Worm (Caenorhabditis elegans) whole organism, young adult: Measurements from ENCODE around the gene F14H8.2.

Experiments used
- B0336.3 ChIP-seq: fragments of 200-800 bp; sonication (Bioruptor generic); IDR thresholded peaks from 2 replicates; pipeline ENCODE4 v1.3.6; 2022; ENCODE audit warnings: missing genetic modification characterization, missing compliant biosample characterization
- F10E7.11 ChIP-seq: sonication (generic microtip); optimal IDR thresholded peaks from 2 replicates; lab custom pipeline; 2017; ENCODE audit warnings: mild to moderate bottlenecking, missing genetic modification characterization, moderate library complexity, missing compliant biosample characterization
- F22D6.2 ChIP-seq: sonication (generic microtip); optimal IDR thresholded peaks from 2 replicates; lab custom pipeline; 2016; ENCODE audit warnings: mild to moderate bottlenecking, missing genetic modification characterization, missing compliant biosample characterization
- F39B2.1 ChIP-seq: fragments of 200-800 bp; sonication (Bioruptor generic); IDR thresholded peaks from 2 replicates; pipeline ENCODE4 v1.3.6; 2022; ENCODE audit warnings: missing genetic modification reagents, missing genetic modification characterization, missing compliant biosample characterization
- F49E8.2 ChIP-seq: sonication (generic microtip); optimal IDR thresholded peaks from 3 replicates; lab custom pipeline; 2017; ENCODE audit warnings: missing genetic modification characterization, mild to moderate bottlenecking, missing compliant biosample characterization, antibody characterized with exemption, moderate library complexity; ENCODE audit not compliant: insufficient read depth
- F52B5.7 ChIP-seq: sonication (generic microtip); optimal IDR thresholded peaks from 2 replicates; lab custom pipeline; 2016; ENCODE audit warnings: mild to moderate bottlenecking, missing genetic modification characterization, missing compliant biosample characterization
- Y53G8AR.9 ChIP-seq: fragments of 200-800 bp; sonication (Bioruptor generic); conservative IDR thresholded peaks from 2 replicates; pipeline ENCODE4 v1.3.6; 2022; ENCODE audit warnings: missing genetic modification reagents, missing genetic modification characterization, missing compliant biosample characterization
- Y67H2A.10 ChIP-seq: fragments of 200-800 bp; sonication (Bioruptor generic); conservative IDR thresholded peaks from 2 replicates; pipeline ENCODE4 v1.3.6; 2022; ENCODE audit warnings: missing genetic modification reagents, missing genetic modification characterization, missing compliant biosample characterization
- ZK185.1 ChIP-seq: sonication (generic microtip); optimal IDR thresholded peaks from 2 replicates; lab custom pipeline; 2016; ENCODE audit warnings: mild to moderate bottlenecking, missing genetic modification characterization, missing compliant biosample characterization; ENCODE audit not compliant: poor library complexity, severe bottlenecking
- athp-1 ChIP-seq: sonication (generic microtip); optimal IDR thresholded peaks from 2 replicates; lab custom pipeline; 2017; ENCODE audit warnings: mild to moderate bottlenecking, missing genetic modification characterization, missing compliant biosample characterization
- attf-3 ChIP-seq: fragments of 200-800 bp; sonication (Bioruptor generic); conservative IDR thresholded peaks from 2 replicates; pipeline ENCODE4 v1.3.6; 2022; ENCODE audit warnings: missing genetic modification reagents, missing genetic modification characterization, missing compliant biosample characterization
- cebp-1 ChIP-seq, 2 experiments: fragments of 200-800 bp in 1 of 2; sonication (Bioruptor generic) in 1 of 2; sonication (generic microtip) in 1 of 2; IDR thresholded peaks in 1 of 2; optimal IDR thresholded peaks in 1 of 2; 2 replicates each; pipeline versions ENCODE4 v1.3.6 to Lab custom; 2017 to 2022; ENCODE audit warnings: missing compliant biosample characterization in 2 of 2, missing genetic modification characterization in 2 of 2, mild to moderate bottlenecking in 1 of 2, missing genetic modification reagents in 1 of 2, moderate library complexity in 1 of 2
- cebp-2 ChIP-seq: fragments of 200-800 bp; sonication (Bioruptor generic); IDR thresholded peaks from 2 replicates; pipeline ENCODE4 v1.3.6; 2022; ENCODE audit warnings: missing genetic modification characterization, missing compliant biosample characterization
- ceh-100 ChIP-seq: fragments of 200-800 bp; sonication (Bioruptor generic); IDR thresholded peaks from 2 replicates; pipeline ENCODE4 v1.3.6; 2022; ENCODE audit warnings: missing genetic modification reagents, missing genetic modification characterization, missing compliant biosample characterization
- ceh-27 ChIP-seq: fragments of 200-800 bp; sonication (Bioruptor generic); optimal IDR thresholded peaks from 2 replicates; lab custom pipeline; 2018; ENCODE audit warnings: mild to moderate bottlenecking, missing genetic modification characterization, moderate library complexity, missing compliant biosample characterization
- chd-7 ChIP-seq: sonication (generic microtip); optimal IDR thresholded peaks from 2 replicates; lab custom pipeline; 2016; ENCODE audit warnings: mild to moderate bottlenecking, missing genetic modification characterization, moderate library complexity, missing compliant biosample characterization
- dox-1 ChIP-seq: fragments of 200-800 bp; sonication (Bioruptor generic); IDR thresholded peaks from 2 replicates; pipeline ENCODE4 v1.3.6; 2022; ENCODE audit warnings: missing genetic modification reagents, missing genetic modification characterization, missing compliant biosample characterization
- dpl-1 ChIP-seq: fragments of 150-350 bp; optimal IDR thresholded peaks from 2 replicates; lab custom pipeline; 2014; ENCODE audit warnings: missing biosample characterization, missing genetic modification reagents, missing genetic modification characterization
- efl-1 ChIP-seq: fragments of 150-350 bp; optimal IDR thresholded peaks from 2 replicates; lab custom pipeline; 2014; ENCODE audit warnings: missing biosample characterization, missing genetic modification reagents, missing genetic modification characterization
- egl-18 ChIP-seq: fragments of 200-800 bp; sonication (Bioruptor generic); IDR thresholded peaks from 2 replicates; pipeline ENCODE4 v1.3.6; 2022; ENCODE audit warnings: missing genetic modification reagents, missing genetic modification characterization, missing compliant biosample characterization
- egl-44 ChIP-seq: fragments of 200-800 bp; sonication (Bioruptor generic); IDR thresholded peaks from 2 replicates; pipeline ENCODE4 v1.3.6; 2022; ENCODE audit warnings: missing genetic modification reagents, missing genetic modification characterization, missing compliant biosample characterization
- fkh-3 ChIP-seq: sonication (generic microtip); optimal IDR thresholded peaks from 2 replicates; lab custom pipeline; 2016; ENCODE audit warnings: mild to moderate bottlenecking, missing genetic modification characterization, missing compliant biosample characterization
- him-1 ChIP-seq: sonication (generic microtip); optimal IDR thresholded peaks from 2 replicates; lab custom pipeline; 2016; ENCODE audit warnings: missing genotype, missing genetic modification reagents, missing genetic modification characterization, missing compliant biosample characterization
- hlh-12 ChIP-seq: sonication (generic microtip); optimal IDR thresholded peaks from 2 replicates; lab custom pipeline; 2016; ENCODE audit warnings: missing genetic modification characterization, missing compliant biosample characterization
- hmg-1.2 ChIP-seq: fragments of 200-800 bp; sonication (Bioruptor generic); IDR thresholded peaks from 2 replicates; pipeline ENCODE4 v1.3.6; 2022; ENCODE audit warnings: missing genetic modification reagents, missing genetic modification characterization, missing compliant biosample characterization
- lin-35 ChIP-seq, 3 experiments: fragments of 150-350 bp in 2 of 3; sonication (generic microtip) in 1 of 3; optimal IDR thresholded peaks; 2 replicates each; lab custom pipeline; 2014 to 2018; ENCODE audit warnings: missing biosample characterization in 3 of 3, missing genetic modification characterization in 3 of 3, missing genetic modification reagents in 3 of 3
- lin-40 ChIP-seq: sonication (generic microtip); optimal IDR thresholded peaks from 2 replicates; lab custom pipeline; 2016; ENCODE audit warnings: missing genetic modification characterization, mild to moderate bottlenecking, missing compliant biosample characterization, missing genotype, missing genetic modification reagents
- madf-10 ChIP-seq: sonication (generic microtip); optimal IDR thresholded peaks from 2 replicates; lab custom pipeline; 2016; ENCODE audit warnings: mild to moderate bottlenecking, missing genetic modification characterization, missing compliant biosample characterization
- madf-3 ChIP-seq: fragments of 200-800 bp; sonication (Bioruptor generic); IDR thresholded peaks from 2 replicates; pipeline ENCODE4 v1.3.6; 2022; ENCODE audit warnings: missing genetic modification reagents, missing genetic modification characterization, missing compliant biosample characterization
- mel-28 ChIP-seq: sonication (generic microtip); optimal IDR thresholded peaks from 2 replicates; lab custom pipeline; 2016; ENCODE audit warnings: borderline replicate concordance, mild to moderate bottlenecking, missing genetic modification characterization, missing compliant biosample characterization
- nfyb-1 ChIP-seq: fragments of 200-800 bp; sonication (Bioruptor generic); IDR thresholded peaks from 2 replicates; pipeline ENCODE4 v1.3.6; 2022; ENCODE audit warnings: missing genetic modification reagents, missing genetic modification characterization, missing compliant biosample characterization
- nhr-179 ChIP-seq: sonication (generic microtip); optimal IDR thresholded peaks from 2 replicates; lab custom pipeline; 2016; ENCODE audit warnings: mild to moderate bottlenecking, missing genetic modification characterization, missing compliant biosample characterization
- nhr-80 ChIP-seq: sonication (generic microtip); optimal IDR thresholded peaks from 2 replicates; lab custom pipeline; 2016; ENCODE audit warnings: missing genetic modification characterization, missing compliant biosample characterization
- nhr-90 ChIP-seq: sonication (generic microtip); optimal IDR thresholded peaks from 2 replicates; lab custom pipeline; 2016; ENCODE audit warnings: missing genotype, mild to moderate bottlenecking, missing genetic modification characterization, missing compliant biosample characterization
- pbrm-1 ChIP-seq: fragments of 200-800 bp; sonication (Bioruptor generic); IDR thresholded peaks from 2 replicates; pipeline ENCODE4 v1.3.6; 2022; ENCODE audit warnings: missing genetic modification reagents, missing genetic modification characterization, missing compliant biosample characterization
- pha-4 ChIP-seq: fragments of 150-350 bp; sonication (generic microtip); optimal IDR thresholded peaks from 2 replicates; lab custom pipeline; 2014; ENCODE audit warnings: missing biosample characterization, missing genetic modification reagents, missing genetic modification characterization
- sdz-38 ChIP-seq: sonication (generic microtip); optimal IDR thresholded peaks from 2 replicates; lab custom pipeline; 2016; ENCODE audit warnings: missing genotype, missing genetic modification characterization, missing compliant biosample characterization
- snpc-3.4 ChIP-seq: sonication (generic microtip); optimal IDR thresholded peaks from 2 replicates; lab custom pipeline; 2017; ENCODE audit warnings: missing genetic modification characterization, mild to moderate bottlenecking, missing compliant biosample characterization, antibody characterized with exemption, moderate library complexity, missing genotype, missing genetic modification reagents
- snpc-4 ChIP-seq, 5 experiments: fragments of 150-350 bp in 1 of 5; sonication (generic microtip) in 4 of 5; optimal IDR thresholded peaks; 2 replicates each; lab custom pipeline; 2014 to 2018; ENCODE audit warnings: missing genetic modification characterization in 5 of 5, missing biosample characterization in 3 of 5, antibody characterized with exemption in 2 of 5, mild to moderate bottlenecking in 2 of 5, missing compliant biosample characterization in 2 of 5, missing genotype in 2 of 5, moderate library complexity in 2 of 5, missing genetic modification reagents in 1 of 5
- sptf-2 ChIP-seq: fragments of 200-800 bp; sonication (Bioruptor generic); optimal IDR thresholded peaks from 2 replicates; lab custom pipeline; 2018; ENCODE audit warnings: mild to moderate bottlenecking, missing genetic modification characterization, missing compliant biosample characterization
- tbp1 ChIP-seq: fragments of 200-800 bp; sonication (Bioruptor generic); optimal IDR thresholded peaks from 2 replicates; lab custom pipeline; 2018; ENCODE audit warnings: mild to moderate bottlenecking, missing genetic modification characterization, missing compliant biosample characterization
- xnd-1 ChIP-seq: sonication (generic microtip); optimal IDR thresholded peaks from 2 replicates; lab custom pipeline; 2016; ENCODE audit warnings: missing genotype, missing genetic modification reagents, missing genetic modification characterization, missing compliant biosample characterization
- ztf-18 ChIP-seq: sonication (generic microtip); optimal IDR thresholded peaks from 2 replicates; lab custom pipeline; 2016; ENCODE audit warnings: missing genotype, mild to moderate bottlenecking, missing genetic modification characterization, missing compliant biosample characterization

The F14H8.2 gene

ce11 chrV:14996236-14996635, 23.9 kb downstream of the F14H8.2 start, which contains the start of gene irld-14:
Gene irld-14 (plus strand): TSS chrV:14996536.
- TF ChIP-seq Y67H2A.10 (GFP tag; lab: Robert Waterston, UW) (no peak), nhr-90 (tag; lab: Kevin White, UChicago) (no peak), snpc-3.4 (no peak), cebp-1 (GFP tag; IDR thresholded peaks at IDR 0.05; lab: Robert Waterston, UW) (no peak), cebp-1 (tag; optimal IDR thresholded peaks at IDR 0.05; lab: Kevin White, UChicago) (no peak)

- TF ChIP-seq F10E7.11 (tag; lab: Kevin White, UChicago) (no peak), madf-3 (no peak), nhr-80 (tag; lab: Kevin White, UChicago) (peak; percentile 22), efl-1 (GFP tag; lab: Kevin White, UChicago) (no peak)
These were observed 26.5 kb downstream of the F14H8.2 start, which contains the start of gene fil-1 for ce11 chrV:14993620-14994019. Gene fil-1 (plus strand): TSS chrV:14993838.

ce11 chrV:14992627-14993117, 27.5 kb downstream of the F14H8.2 start, which contains the start of gene T01C3.3:
Gene T01C3.3 (minus strand): TSS chrV:14992677.
- no peak for TF ChIP-seq chd-7 (tag; lab: Kevin White, UChicago)
- no peak for TF ChIP-seq cebp-1 (GFP tag; IDR thresholded peaks at IDR 0.05; lab: Robert Waterston, UW)
- TF ChIP-seq cebp-1 (tag; optimal IDR thresholded peaks at IDR 0.05; lab: Kevin White, UChicago): no peak
- TF ChIP-seq nhr-179 (tag; lab: Kevin White, UChicago): no peak
- no peak for TF ChIP-seq egl-44 (GFP tag; lab: Robert Waterston, UW)
- TF ChIP-seq dox-1 (GFP tag; lab: Robert Waterston, UW): peak; percentile 57
- no peak for TF ChIP-seq him-1
- TF ChIP-seq Y53G8AR.9 (GFP tag; lab: Robert Waterston, UW): no peak
- TF ChIP-seq pha-4 (tag; lab: Kevin White, UChicago): no peak
- peak; percentile 60 for TF ChIP-seq attf-3
- 0 out of 2 replicates have a peak, but pooled peaks have one; percentile 35 for TF ChIP-seq pbrm-1 (GFP tag; lab: Robert Waterston, UW)
- no peak for TF ChIP-seq egl-18 (GFP tag; lab: Robert Waterston, UW)
- TF ChIP-seq sptf-2 (GFP tag; lab: Kevin White, UChicago): no peak
- TF ChIP-seq tbp1 (GFP tag; lab: Kevin White, UChicago): peak; percentile 32
- no peak for TF ChIP-seq fkh-3
- no peak for TF ChIP-seq athp-1
- no peak for TF ChIP-seq lin-40 (tag; lab: Kevin White, UChicago)
- peak; percentile 93 for TF ChIP-seq dpl-1
- no peak for TF ChIP-seq ZK185.1 (tag; lab: Kevin White, UChicago)
- TF ChIP-seq ceh-27 (GFP tag; lab: Kevin White, UChicago): no peak
- TF ChIP-seq F49E8.2 (tag; lab: Kevin White, UChicago): peak; percentile 42
- TF ChIP-seq ztf-18: no peak
- TF ChIP-seq snpc-3.4: peak; percentile 72
- TF ChIP-seq hmg-1.2 (GFP tag; lab: Robert Waterston, UW): peak; percentile 52
- TF ChIP-seq F52B5.7: no peak
- TF ChIP-seq snpc-4 (GFP tag; optimal IDR thresholded peaks at IDR 0.05; lab: Kevin White, UChicago): peak; percentile 22
- peak in 1 of 4 experiments; percentile 10 for TF ChIP-seq snpc-4 (tag; optimal IDR thresholded peaks at IDR 0.05; lab: Kevin White, UChicago)
- TF ChIP-seq madf-10 (tag; lab: Kevin White, UChicago): no peak
- TF ChIP-seq Y67H2A.10 (GFP tag; lab: Robert Waterston, UW): no peak
- no peak for TF ChIP-seq F39B2.1 (GFP tag; lab: Robert Waterston, UW)
- TF ChIP-seq xnd-1: peak; percentile 91
- 0 out of 2 replicates have a peak, but pooled peaks have one; percentile 32 for TF ChIP-seq ceh-100 (GFP tag; lab: Robert Waterston, UW)
- no peak for TF ChIP-seq mel-28 (tag; lab: Kevin White, UChicago)
- no peak for TF ChIP-seq cebp-2 (GFP tag; lab: Robert Waterston, UW)
- TF ChIP-seq nfyb-1 (GFP tag; lab: Robert Waterston, UW): no peak
- TF ChIP-seq lin-35 (GFP tag; optimal IDR thresholded peaks at IDR 0.05; lab: Kevin White, UChicago): peak in 1 of 3 experiments; percentile 59
- no peak for TF ChIP-seq F22D6.2 (tag; lab: Kevin White, UChicago)
- TF ChIP-seq sdz-38 (tag; lab: Kevin White, UChicago): no peak
- no peak for TF ChIP-seq hlh-12
- TF ChIP-seq B0336.3 (GFP tag; lab: Robert Waterston, UW): no peak
